Fruit fly (Drosophila melanogaster): ENCODE data around the gene zuc.
A peak's percentile ranks its signal among the peaks of the same experiment; 100 is the strongest.

Gene zuc

DNA sequence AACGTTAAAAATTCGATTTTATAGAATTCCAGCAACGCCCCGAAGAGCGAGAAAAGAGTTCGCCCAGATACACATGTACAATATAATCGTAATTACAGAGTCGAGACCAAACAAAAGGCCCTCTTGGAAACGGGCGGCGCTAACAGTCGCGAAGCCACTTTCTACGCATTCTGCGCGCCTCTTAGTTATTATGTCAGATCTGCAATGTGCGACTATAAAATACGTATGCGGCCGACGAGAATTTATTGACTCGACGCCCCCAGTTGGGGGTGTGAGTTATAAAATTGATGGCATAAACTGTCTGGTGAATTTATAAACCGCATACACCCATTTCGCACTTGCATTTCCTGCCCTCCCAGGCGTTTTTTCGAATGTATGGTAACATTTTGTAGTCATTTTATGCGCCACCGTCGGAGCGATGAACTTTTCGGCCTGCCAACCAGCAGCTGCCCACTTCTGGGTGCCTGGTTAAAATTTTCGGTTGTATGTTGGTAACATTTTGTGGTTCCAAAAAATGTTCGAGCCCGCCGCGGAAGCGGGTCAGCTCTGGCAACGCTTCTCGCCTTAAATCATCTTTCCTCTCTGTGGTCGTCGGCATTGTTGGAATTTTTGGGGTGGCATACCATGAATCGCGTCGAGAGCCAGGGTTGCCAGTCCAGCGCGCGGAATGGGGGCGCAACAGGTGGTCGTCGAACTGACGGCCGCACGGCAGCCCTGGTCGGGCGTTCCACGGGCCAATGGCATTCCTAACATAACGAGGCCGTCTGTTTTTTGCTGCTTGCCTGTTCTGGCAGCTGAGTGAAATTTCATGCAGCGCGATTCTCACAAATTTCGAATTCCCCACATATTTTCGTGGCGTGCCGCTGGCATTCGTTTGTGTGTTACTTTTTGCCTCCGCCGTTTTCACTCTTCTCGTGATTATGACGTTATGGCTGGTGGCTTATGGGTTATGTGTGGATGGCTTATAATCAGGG lies 22.3 kb upstream of the zuc start:
- TF ChIP-seq CTCF (optimal IDR thresholded peaks at IDR 0.05): peak in 1 of 2 experiments; percentile 46
- TF ChIP-seq CG8478 (optimal IDR thresholded peaks at IDR 0.05): no peak

DNA sequence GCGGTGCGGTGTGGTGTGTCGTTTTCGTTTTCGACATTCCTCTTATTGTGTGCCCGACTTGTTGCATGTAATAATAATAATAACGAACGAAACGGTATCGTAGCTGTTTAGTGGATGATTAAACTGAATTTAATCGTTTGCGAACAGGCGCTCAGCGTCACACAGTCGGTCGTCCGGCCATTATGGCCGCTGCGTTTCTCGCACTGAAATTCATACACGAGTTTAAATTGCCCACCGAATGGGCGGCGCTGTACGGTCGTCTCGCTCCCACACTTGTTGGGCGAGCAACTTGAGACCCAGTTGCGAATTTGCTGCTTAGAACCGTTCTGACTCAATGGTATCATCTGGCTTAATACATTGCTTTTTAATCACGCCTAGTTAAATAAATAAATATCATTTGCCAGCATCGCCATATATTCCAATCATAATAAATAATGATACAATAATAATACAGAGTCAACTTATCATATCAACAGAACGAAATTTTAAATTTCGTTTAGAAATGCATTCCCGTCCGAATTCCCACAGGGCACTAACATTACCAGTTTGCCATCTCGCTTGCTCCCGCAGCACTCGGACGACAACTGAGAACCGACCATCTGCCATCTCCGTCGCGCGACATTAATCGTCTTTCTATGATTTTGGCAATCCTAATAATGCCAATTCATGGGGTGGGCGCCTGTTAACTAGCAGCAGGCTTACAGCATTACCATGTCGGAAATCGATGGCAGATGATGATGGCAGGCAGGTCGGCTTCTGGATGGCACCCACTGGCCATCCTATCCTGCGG lies 21.4 kb upstream of the zuc start:
- TF ChIP-seq CTCF (optimal IDR thresholded peaks at IDR 0.05) (peak in 1 of 2 experiments; percentile 28), CG8478 (optimal IDR thresholded peaks at IDR 0.05) (peak; percentile 73)

DNA sequence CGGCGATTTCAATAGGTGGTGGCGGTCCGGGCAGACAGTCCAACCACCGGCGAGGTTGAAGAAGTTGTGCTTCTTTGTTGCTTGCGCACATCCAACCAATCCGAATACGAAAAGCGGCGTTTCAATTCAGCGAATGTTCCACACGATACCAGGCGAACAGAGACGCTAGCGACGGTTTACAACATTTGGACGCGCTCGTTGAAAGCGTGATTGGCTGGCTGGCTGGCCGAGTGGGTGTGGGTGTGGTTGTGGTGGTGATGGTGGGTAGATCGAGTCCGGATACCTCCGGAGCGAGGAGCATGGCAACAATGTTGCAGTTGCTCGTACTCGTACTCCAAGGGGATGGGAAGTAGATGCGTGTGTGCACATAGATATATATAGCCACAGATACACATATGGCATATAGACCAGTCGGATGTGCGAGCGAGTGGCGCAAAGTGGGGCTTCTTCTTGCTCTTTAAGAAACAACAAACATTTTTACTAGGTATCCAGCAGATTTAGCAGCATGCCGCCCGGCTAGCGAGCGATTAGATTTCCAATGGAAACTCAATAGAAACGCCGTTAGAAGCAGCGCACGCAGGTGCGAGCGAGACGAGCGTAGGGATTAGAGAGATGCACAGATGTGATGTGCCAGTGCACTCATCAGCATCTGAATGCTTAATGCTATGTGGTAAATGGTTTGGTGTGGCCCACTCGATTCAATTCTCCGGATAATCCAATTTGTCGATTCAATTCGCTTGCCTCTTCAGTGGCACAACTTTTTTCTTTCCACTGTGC lies 20.6 kb upstream of the zuc start:
- peak; percentile 12 to 31 for TF ChIP-seq CTCF (optimal IDR thresholded peaks at IDR 0.05)
- TF ChIP-seq CG8478 (optimal IDR thresholded peaks at IDR 0.05): no peak

DNA sequence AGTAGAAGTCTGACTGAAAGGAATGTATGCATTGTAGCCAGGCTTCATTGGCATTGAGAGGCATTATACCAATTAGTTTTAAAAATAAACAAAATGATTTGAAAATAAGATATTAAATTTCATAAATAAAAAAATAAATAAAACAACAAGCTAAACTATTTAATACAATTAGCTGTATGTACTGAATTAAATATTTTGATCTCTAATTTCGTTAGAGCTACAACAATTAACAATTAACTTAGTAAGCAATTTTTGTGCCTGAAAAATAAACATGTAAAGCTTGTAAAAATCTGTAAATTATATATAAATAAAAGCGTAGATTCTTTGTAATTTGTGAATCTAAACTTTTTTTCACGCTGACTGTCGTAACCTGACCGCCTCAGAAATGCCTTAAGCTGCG lies 18.2 kb upstream of the zuc start, which contains the start of gene Rh5:
Gene Rh5 (plus strand): TSS at position 301 of the 400 bp plus-strand sequence.
- TF ChIP-seq CTCF (optimal IDR thresholded peaks at IDR 0.05) (no peak), CG8478 (optimal IDR thresholded peaks at IDR 0.05) (no peak)

DNA sequence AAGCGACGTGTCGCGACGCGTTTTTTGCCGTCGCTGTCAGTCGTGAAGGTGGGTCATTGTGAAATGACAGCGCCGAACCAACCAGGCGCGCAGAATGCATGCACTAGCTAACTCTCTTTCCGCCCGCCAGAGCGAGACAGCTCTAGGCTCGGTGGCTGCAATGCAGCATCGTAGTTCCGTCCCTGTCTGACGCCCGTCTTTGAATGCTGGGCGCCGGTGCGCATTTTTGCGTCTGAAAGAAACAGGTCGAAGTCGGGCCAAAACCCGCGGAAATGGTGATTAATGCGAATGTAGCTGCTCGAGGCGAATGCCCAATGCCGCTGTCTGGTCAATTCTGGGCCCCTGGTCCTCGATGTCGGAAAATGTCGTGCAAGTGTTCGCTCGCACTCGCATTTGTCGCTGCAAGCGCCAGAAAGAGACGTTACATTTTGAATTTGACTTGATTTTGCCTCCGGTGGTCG lies 17.7 kb upstream of the zuc start:
- TF ChIP-seq CG8478 (optimal IDR thresholded peaks at IDR 0.05) (no peak), CTCF (optimal IDR thresholded peaks at IDR 0.05) (peak; percentile 41 to 45)

DNA sequence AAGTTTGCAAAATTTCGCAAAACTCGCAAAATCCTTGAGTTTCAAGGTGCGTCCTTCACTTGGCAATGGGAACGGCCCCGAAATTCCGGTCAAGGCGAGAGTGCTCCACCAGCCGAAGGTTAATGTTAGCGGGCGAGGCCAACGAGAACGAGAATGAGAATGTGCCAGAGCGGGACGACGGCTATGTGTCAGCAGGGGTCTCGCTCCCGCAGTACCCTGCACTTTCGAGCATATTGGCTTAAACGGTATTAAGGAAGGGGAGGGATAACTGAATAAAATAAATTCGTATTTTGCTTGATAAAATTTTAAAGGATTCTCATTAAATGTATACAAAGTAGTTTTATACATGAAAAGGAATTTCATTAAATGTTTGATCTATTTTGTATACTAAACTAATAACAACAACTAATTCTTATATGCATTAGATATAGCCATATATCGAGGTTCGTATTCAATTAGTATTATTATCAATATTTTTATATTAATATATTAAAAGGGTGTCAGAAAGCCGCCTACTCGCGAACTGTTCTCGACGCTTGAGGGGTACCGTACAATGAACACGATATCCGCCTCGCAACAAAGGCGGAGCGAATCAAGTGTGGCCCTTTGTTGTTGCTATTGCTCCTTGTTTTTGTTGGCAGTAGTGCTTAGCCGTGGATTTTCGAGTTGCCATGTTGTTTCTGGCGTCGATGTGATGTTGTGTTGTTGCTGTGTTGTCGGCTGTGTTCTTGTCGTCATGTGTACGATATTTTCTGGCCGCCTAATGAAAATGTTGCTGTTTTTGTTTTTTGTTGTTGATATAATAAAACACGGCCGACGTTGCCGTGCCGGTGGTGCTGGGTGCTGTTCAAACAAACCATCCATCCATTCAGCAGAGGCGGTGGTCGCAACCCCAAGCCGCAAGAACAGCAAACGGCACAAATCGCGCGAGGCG lies 17.0 kb upstream of the zuc start:
- TF ChIP-seq CTCF (optimal IDR thresholded peaks at IDR 0.05): peak in 1 of 2 experiments; percentile 12
- no peak for TF ChIP-seq CG8478 (optimal IDR thresholded peaks at IDR 0.05)

DNA sequence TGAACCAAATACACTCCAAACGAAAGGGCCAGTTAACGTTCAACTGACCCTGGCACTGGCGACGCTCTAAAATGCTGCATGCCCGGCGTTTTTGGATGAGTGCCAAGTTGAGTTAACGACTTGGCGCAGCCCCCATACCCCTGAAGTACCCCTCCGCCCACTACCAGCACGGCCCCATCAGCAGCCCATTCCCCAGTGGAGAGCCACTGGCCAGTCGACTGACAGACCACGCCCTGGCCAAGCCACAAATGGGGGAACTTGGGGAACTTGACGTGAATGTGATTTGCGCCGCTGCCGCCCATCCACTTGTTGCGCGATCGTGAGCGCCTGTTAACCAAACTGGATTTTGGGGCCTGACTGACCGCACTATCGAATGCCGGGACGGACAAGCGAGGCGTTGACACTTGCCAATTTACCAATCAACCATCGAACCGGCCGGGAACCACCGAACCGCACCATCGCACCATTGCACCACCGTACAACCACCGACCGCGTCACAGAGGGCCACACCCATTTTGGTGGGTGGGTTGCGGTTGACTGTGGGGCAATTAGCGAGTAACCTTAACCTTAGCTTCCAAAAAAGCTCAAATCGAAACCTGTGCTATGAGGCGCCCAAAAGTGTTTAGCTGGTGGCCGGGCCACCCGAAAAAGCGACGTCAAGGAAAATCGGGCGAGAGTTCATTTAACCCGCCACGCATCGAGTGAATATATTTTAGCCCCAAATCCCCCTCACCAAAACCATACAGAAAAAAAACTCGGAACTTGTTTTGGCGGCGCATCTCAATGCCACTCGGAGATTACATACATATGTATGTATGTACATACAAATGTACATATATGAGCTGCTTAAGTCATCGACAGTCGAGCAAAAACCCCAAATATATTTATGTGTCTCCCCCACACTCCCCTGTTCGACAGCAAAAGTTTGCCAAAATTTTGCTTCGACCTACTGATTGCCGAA lies 16.0 kb upstream of the zuc start:
- TF ChIP-seq CTCF (optimal IDR thresholded peaks at IDR 0.05): no peak
- TF ChIP-seq CG8478 (optimal IDR thresholded peaks at IDR 0.05): no peak

DNA sequence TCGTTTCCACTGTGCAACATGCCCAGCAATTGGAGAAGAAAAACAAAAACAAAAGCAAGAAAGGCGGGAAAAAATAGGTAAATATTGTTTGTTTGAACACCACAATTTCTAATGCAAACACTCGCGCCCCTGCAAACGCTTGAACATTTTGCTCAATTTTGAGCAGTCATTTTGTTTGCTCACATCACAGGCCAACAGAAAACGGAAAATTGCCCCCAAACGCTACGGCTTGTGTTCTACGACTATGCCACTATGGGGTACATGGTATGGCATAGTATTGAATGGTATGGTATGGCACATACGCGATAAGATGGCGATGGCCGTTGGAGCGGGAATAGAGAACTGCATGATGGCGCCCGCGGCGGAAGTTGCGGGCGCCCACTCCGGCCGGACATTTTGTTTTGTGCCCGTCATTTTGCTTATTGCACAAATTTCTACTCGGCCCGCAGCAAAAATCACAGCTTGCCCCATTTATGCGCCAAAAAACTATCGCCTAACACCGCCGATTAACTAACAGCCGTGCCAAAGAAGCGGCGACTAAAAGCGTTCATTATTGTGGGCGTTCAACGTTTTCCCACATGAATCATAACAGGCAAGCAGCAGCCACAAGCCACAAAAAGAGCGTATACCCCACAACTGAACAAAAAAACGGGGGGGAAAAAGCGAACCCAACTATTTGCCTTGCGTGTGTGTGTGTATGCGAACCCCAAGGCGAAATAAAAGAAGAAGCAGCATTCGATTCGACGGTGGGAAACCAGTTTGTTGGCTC lies 14.7 kb upstream of the zuc start:
- TF ChIP-seq CTCF (optimal IDR thresholded peaks at IDR 0.05) (no peak), CG8478 (optimal IDR thresholded peaks at IDR 0.05) (no peak)

DNA sequence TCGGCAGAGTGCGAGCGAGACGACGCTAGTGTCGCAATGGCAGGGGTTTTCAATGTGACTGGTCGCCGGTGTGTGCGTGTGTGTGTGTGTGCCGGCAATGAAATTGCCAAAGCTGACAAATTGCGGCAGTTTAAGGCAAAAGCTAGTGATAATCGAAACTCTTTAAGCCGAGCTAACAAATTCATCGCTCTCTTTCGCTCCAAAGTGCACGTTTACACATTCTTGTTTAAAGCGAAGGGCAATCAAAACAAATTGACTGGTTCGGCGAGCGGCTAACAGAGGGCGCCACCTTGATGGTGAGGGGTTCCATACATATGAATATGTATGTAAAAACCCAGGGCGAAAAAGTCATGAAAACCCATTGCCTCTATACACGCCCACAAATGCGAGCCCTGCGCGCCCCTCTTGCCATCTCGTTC lies 14.1 kb upstream of the zuc start:
- TF ChIP-seq CTCF (optimal IDR thresholded peaks at IDR 0.05) (peak; percentile 88 to 97), CG8478 (optimal IDR thresholded peaks at IDR 0.05) (no peak)

DNA sequence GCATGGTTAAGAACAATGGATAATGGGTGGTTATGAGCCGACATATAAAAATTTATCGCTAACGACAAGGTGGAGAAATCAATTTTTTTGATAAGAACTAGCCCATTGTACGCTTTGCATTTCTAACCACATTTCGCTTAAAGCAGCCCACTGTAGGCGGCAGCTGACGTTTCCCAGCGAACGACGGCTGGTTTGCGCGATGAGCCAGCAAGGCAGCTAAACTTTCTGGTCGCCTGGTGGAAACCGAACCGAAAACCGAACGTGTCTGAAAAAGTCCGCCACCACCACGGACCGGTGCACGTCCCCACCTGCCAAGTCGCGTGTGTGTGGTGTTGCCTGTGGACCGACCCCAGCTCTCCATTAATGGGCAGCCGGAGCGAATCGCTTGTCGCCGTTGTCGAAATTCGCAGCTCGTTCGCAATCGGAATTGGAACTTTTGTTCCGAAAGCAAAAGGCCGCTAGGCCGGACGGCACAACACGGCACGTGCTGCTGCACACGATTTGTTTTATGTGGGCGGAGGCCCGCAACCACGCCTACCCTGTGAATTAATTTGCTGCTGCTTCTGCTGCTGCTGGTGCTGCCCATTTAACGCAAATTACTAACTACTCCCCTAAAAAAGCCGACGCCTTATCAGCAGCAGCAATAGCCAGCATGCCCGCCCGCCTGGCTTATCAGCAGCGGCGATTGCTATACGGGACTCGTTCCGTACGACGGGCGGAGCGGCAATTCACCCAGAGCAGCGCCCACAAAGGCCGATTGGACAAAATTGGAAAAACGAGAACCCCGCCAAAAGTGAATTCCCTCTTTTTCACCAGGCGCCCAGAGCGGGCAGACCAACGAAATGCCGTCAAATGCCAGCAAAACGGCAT lies 13.5 kb upstream of the zuc start:
- TF ChIP-seq CG8478 (optimal IDR thresholded peaks at IDR 0.05): no peak
- TF ChIP-seq CTCF (optimal IDR thresholded peaks at IDR 0.05): no peak

DNA sequence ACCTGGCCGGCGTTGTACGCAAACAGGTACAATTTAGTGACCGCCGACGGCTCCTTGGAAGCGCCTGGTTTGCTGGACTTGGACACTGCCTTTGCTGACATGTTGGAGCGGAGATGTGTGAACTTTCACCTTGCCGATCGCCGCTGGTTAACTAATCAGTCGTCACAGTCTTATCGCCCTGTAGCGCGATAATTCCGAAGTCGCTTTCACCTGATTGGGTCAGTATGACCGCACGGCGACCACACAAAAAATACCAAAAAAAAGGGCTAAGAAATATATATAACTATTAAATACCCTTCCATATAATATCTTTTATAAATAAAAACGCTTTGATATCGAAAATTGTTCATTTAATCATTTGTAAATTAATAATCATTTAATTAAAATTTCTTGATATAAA lies 12.4 kb upstream of the zuc start, which contains the start of gene Hacd1:
Gene Hacd1 (minus strand): TSS at position 216 of the 400 bp plus-strand sequence.
- TF ChIP-seq CG8478 (optimal IDR thresholded peaks at IDR 0.05) (no peak), CTCF (optimal IDR thresholded peaks at IDR 0.05) (no peak)

All from S2 (cell line).